Fruit fly (Drosophila melanogaster): Measurements from ENCODE around the gene PGRP-SB1.
A peak's percentile ranks its signal among the peaks of the same experiment; 100 is the strongest.

PGRP-SB1 gene

DNA sequence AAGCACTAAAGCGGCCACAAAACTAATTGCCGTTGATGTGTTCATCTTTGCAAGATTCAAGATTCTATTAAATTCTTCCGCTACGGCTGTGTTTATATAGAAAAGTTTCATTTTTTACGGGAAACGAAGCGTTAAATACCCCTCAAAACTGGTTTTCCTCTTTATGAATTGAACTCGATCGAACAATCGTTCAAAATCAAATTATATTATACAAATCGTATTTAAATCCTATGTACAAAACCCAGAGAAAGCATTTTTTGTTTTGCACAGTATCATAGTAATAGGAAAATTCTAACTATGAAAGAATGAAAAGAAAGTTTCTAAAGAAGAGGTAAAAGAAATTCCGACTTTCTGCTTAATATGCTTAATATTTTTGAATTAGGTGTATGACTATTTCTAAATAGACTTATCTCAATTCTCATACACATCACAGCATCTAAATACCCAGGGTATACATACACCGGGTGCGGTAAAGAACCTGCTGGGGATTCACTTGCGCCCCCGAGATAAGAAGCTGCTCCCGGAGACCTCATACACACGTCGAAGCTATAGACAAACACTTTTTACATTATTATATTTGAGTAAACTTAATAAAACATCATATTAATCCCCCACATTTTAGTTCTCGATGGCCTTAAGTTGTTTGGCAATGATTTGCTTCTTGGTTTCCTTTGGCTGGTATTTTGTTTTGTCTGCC is at the start of gene PGRP-SB1:
TSS of gene PGRP-SB1 (minus strand) at position 51 of the 697 bp plus-strand sequence.
- TF ChIP-seq CG8478 (optimal IDR thresholded peaks at IDR 0.05) (no peak), CTCF (optimal IDR thresholded peaks at IDR 0.05) (no peak)

DNA sequence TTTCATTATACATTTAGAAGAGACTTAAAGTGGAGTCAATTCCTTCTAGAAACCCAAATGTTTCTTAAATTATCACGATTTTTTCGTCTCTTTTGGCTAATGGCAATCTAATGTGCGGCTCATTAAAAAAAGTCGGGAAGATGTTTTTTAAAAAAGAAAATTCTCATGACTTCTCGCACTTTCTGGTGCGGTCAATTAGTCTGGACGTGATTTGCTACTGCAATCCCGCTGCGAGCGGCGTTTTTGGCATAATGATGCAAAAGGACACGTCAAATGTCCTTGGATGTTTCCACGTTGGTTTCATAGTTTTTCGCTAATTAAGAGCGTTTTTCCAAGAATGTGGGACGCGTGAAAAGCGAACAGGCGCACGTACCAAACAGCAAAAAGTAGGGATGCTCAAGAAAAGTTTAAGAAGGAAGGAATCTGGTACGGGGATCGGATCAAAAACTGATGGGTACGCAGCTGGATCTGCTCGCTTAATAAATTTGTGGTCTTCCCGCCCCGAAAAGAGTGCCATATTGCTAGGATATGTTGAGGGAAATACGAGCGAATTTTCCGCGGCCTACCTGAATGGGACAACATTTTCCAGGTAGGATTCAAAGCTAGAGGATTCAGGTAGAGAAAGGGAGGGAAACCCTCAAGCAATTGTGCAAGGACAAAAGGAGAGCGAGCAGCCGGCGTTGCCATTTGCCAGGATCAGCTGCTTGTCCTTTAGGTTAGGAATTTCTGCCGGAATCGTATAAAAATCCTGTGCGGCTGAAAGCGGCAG is 45.1 kb upstream of the PGRP-SB1 start:
- TF ChIP-seq CG8478 (optimal IDR thresholded peaks at IDR 0.05), result no peak
- TF ChIP-seq CTCF (optimal IDR thresholded peaks at IDR 0.05), result no peak

DNA sequence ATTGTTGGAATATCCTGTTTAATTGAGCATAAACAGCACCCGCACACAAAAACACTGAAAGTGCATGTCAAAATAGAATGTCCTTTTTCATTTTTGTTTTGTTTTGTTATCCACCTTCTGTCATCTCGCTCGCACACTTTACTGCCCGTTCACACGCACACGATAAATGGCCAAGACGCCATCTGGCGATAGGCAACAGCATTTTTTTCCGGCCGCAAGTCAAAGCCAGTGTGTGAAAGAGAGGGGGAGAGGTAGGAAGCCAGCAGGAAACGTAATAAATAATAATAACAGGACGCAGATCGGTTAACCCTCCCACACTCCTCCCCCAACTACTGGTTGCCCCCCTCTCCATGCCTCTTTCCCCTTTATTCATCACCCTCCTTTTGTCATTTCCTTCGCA is 42.1 kb upstream of the PGRP-SB1 start:
- TF ChIP-seq CG8478 (optimal IDR thresholded peaks at IDR 0.05) (no peak), CTCF (optimal IDR thresholded peaks at IDR 0.05) (peak; percentile 88 to 94)

DNA sequence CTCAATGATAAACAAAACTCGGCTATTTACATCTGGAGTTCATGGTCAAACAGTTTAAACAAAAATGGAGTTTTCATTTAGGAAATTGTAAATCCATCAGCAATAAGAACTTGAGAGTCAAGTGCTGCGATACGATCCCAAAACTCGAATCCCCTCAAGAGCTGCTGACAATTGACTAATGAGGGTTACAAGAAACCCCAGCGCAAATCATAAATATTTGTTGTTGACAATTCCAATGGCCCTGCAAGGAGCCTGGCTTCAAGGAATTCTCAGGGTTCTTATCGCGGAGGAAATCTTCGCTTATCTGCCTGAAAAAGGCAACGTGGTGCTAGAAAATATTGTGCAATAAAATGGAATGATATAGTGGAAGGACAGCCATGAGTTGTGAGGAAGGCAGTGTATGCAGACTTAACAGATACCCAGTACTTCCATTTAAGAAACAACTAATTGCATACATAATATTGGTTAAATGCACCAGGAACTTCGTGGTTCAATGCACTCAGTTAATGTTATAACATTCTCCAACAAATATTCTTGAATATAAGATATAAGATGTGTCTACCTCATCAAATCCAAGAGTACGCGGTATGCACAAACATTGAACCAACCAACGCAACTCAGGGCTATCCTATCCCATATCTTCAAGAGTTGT is 40.3 kb upstream of the PGRP-SB1 start:
- no peak for TF ChIP-seq CG8478 (optimal IDR thresholded peaks at IDR 0.05)
- no peak for TF ChIP-seq CTCF (optimal IDR thresholded peaks at IDR 0.05)

DNA sequence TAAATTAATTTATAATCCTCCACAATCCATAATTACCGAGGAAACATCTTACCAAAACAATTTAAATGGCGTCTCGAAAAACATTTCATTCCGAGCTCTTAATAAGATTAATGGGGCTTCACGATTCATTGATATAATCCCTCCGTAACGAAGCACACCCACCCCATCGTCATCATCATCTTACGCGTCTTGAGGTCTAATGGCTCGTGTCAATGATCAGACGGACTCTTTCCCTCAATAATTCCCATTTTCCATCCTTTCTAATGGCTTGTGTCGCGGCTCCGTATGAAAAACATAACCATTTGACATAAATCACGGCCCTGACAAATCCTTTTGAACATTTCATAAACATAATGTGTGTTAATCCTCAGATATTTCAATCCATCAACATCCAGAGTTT is 39.1 kb upstream of the PGRP-SB1 start:
- TF ChIP-seq CTCF (optimal IDR thresholded peaks at IDR 0.05), result no peak
- TF ChIP-seq CG8478 (optimal IDR thresholded peaks at IDR 0.05), result no peak

DNA sequence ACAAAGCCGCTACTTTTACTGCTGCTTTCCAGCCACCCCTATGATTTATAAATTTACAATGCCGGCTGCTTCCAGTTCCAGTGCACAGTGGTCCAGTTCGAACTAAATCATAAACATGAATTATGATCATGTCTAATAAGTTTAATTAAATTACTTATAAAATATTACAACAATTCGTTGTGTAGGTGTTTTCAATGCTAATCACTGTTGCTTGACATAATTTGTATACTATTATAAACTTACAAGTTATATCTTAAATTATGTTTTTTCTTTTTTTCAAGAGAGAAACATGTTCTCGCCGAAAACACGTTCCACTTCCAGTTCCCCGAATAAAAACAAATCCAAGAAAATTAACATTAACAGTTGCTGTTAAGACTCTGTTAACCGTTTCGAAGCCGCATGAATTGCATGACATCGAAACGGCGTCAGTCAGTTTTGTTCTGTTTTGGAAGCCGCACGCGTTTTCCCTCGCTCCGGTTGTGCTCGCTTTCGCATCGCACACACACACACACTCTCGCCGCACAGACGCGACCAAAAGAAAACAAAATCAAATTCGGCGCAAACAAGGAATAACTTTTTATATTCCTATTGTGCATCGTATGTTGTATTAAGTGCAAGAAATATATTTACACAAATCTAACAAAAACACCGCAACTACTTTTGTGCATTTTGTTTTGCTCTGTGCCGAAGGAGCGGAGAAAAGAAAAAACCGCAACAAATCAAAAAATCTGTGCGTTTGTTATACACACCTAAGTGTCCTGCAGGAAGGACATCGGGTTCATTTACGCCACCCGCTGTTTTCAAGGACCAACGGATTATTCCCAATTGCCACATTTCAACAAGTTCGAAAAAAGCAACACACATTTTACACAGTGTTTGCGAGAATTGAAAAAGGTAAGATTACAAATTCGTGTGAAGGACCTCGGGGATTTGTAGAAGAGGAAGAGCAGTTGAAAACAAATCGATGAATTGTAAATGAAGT is 38.1 kb upstream of the PGRP-SB1 start, which contains the start of gene Nrt:
TSS of gene Nrt (plus strand) at position 426 of the 982 bp plus-strand sequence.
- TF ChIP-seq CG8478 (optimal IDR thresholded peaks at IDR 0.05), result no peak
- no peak for TF ChIP-seq CTCF (optimal IDR thresholded peaks at IDR 0.05)

DNA sequence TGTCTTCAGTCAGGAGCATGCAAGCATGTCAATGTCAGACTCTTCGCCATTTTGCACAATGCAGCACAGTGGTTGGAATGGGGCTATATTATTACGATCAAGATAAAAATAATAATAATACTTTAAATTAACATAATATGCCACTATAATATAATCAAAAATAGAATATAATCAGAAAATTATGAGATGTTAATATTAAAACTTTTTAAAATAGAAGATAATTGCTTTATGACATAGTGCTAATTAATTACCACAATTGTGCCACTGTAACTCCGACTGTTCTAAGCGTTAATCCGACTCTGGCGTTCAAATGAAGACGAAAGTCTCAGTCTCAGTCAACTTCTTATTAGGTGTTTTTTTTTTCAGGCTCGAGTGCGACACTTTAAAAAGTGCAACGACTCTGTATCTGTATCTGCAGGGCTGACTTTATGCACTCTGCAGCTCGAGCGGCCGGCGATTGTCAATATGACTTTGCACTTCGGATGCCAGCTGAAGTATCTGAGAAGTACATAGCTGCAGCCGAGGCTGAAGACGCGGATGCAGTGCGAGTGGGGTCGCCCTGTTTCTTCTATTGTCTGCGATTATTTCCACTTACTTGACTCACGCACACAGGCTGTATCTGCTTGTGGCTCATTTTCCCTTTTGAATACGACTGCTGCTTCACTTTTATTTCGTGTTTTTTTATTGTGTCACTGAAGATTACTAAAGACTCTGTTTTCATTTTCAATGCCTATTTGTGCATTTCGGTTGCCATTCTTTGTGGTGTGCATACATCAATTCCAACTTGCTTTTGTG is 34.6 kb upstream of the PGRP-SB1 start:
- TF ChIP-seq CTCF (optimal IDR thresholded peaks at IDR 0.05) (no peak), CG8478 (optimal IDR thresholded peaks at IDR 0.05) (no peak)

DNA sequence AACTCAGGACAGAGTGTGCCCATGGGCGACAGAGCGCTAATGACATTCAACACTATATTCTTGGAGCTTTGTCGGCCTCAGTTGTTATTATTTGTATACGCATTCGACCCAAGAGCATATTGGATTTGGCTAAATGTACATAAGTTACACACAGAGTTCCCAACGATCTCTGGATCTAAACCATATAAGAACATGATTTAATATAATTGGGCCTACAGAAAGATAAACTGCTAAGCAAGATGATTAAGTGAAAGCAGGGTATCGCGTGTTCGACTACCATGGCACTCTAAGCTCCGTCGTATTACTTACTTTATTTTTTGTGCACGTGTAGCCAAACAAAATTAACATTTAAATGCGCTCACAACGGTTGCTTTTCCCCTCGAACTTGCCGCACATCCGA is 32.5 kb upstream of the PGRP-SB1 start:
- TF ChIP-seq CTCF (optimal IDR thresholded peaks at IDR 0.05) (no peak), CG8478 (optimal IDR thresholded peaks at IDR 0.05) (no peak)

DNA sequence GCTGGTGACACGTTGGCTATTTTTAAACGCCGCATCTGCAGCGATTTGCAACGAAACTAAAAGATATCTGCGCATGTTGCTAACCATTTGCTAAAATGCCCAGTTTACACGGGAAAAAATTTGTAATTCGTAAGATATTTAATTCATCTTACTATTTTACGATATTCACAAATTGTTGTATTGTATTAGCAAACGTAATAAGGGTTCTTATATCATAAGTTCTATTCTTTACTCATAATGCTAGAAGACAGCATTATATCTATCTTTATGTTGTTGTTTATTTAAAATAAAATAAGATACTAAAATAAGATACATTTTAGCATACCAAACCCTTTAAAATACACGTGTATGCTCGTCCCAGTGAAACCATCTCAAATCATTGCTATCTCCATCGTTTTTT is 31.7 kb upstream of the PGRP-SB1 start:
- TF ChIP-seq CTCF (optimal IDR thresholded peaks at IDR 0.05) (no peak), CG8478 (optimal IDR thresholded peaks at IDR 0.05) (no peak)

DNA sequence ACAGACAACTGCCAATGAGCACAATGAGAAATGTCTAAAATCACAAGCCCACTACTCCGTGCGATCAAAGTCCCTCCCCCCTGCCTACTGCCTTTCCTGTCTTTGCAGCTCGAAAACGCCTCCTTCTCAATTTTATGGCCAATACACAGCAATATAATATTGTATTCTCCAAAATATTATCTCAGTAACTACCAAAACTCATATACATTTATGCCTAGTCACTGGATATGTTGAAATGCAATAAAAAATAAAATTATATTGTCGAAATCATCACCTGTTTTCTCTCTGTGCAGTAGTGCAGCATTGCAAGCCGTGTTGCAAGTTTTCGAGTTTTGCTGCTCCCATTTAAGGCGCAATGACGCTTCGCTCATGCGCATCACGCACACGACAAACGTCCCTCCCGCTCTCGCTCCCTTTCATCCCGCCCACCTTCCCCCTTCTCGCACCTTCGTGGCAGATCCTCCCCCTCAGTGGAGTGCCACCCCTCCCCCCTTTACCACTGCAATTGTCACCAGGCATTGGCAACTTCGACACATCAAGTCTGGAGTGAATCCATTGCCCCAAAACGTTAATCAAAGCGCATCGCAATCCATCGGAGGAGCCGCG is 30.8 kb upstream of the PGRP-SB1 start:
- TF ChIP-seq CG8478 (optimal IDR thresholded peaks at IDR 0.05), result no peak

DNA sequence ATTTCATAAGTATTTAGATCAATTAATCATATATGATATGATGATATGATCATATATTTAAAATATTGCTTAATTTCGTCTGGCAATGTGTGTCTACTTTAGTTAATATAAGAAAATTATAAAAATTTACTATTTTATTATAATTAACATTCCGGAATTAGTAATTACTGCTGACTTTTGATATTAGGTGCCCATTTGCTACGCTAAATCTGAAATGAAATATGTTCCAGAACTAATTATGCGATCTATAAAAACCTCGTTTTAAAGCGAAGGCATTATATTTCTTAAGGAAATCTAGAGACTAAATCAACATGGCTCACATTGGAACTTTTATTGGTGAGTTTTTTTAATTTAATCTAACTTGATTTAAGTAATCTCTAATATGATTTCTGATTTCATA is 27.4 kb upstream of the PGRP-SB1 start, which contains the start of gene CG42852:
TSS of gene CG42852 (plus strand) at position 301 of the 400 bp plus-strand sequence.
- TF ChIP-seq CG8478 (optimal IDR thresholded peaks at IDR 0.05) (no peak), CTCF (optimal IDR thresholded peaks at IDR 0.05) (no peak)

DNA sequence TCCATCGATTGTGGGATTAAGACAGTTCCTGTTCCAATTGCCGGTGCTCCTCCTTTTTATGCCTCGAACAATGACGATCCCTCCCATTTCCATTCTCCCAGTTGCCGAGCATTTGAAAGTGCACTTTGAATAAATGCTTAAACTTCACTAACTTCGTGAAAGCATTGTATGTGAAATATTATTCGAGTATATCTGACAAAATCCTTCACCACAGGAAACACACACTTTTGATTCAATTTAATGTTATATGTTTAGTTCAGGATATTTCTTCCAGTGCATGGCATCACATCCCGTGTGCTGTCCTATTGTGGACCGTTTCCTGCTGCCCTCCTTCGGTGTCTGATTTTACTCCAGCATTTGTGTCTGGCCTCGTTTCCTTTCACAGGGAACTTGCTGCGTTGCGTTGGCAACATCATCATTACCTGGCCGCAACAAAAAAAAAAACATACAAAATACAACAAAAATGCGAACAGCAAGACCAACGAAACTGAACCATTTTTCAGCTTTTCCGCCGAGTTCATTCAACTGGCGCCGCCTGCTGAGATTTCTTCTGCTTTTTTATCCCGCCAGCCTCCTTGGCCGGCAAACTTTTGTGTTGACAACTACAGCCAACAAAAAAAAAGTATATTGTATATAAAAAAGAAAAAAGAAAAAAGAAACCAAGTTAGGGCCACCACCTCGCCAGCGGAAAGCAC is 24.8 kb upstream of the PGRP-SB1 start:
- no peak for TF ChIP-seq CG8478 (optimal IDR thresholded peaks at IDR 0.05)
- no peak for TF ChIP-seq CTCF (optimal IDR thresholded peaks at IDR 0.05)
